Fruit fly (Drosophila melanogaster): Measurements from ENCODE around the gene CG13385.

- TF ChIP-seq Mnt (GFP tag; optimal IDR thresholded peaks at IDR 0.05) (no peak), kay (GFP tag; ENCODE audit: borderline replicate concordance) (no peak), cic (GFP tag; optimal IDR thresholded peaks at IDR 0.05) (no peak), Crg-1 (GFP tag; optimal IDR thresholded peaks at IDR 0.05) (no peak), toe (GFP tag; optimal IDR thresholded peaks at IDR 0.05) (no peak)
Observed at dm6 chr2L:8426801-8427200, 30.4 kb downstream of the CG13385 start.
